Worm (Caenorhabditis elegans) whole organism, L4 larva: ENCODE measurements around the gene sri-72.

ENCODE experiments used
- F26F4.8 ChIP-seq: fragments of 200-800 bp; sonication (Bioruptor generic); conservative IDR thresholded peaks from 2 replicates; pipeline ENCODE4 v1.3.6; 2022; ENCODE audit warnings: missing genetic modification characterization, missing compliant biosample characterization
- T20F7.1 ChIP-seq: fragments of 200-800 bp; sonication (Bioruptor generic); optimal IDR thresholded peaks from 2 replicates; lab custom pipeline; 2018; ENCODE audit warnings: mild to moderate bottlenecking, missing genetic modification characterization, missing compliant biosample characterization
- arid-1 ChIP-seq: fragments of 200-800 bp; sonication (Bioruptor generic); conservative IDR thresholded peaks from 2 replicates; pipeline ENCODE4 v1.3.6; 2022; ENCODE audit warnings: missing genetic modification reagents, missing genetic modification characterization, missing compliant biosample characterization
- ceh-20 ChIP-seq: fragments of 200-800 bp; sonication (Bioruptor generic); IDR thresholded peaks from 2 replicates; pipeline ENCODE4 v1.3.6; 2022; ENCODE audit warnings: missing genetic modification reagents, missing genetic modification characterization, missing compliant biosample characterization
- dmd-6 ChIP-seq: fragments of 200-800 bp; sonication (Bioruptor generic); IDR thresholded peaks from 2 replicates; pipeline ENCODE4 v1.3.6; 2022; ENCODE audit warnings: missing genetic modification reagents, missing genetic modification characterization, missing compliant biosample characterization
- dmd-9 ChIP-seq: fragments of 200-800 bp; sonication (Bioruptor generic); IDR thresholded peaks from 2 replicates; pipeline ENCODE4 v1.3.6; 2022; ENCODE audit warnings: missing genetic modification reagents, missing genetic modification characterization, missing compliant biosample characterization
- fkh-10 ChIP-seq: fragments of 150-350 bp; optimal IDR thresholded peaks from 2 replicates; lab custom pipeline; 2014; ENCODE audit warnings: missing biosample characterization, missing genetic modification reagents, missing genetic modification characterization
- hlh-11 ChIP-seq: fragments of 200-800 bp; sonication (Bioruptor generic); optimal IDR thresholded peaks from 2 replicates; lab custom pipeline; 2018; ENCODE audit warnings: mild to moderate bottlenecking, missing genetic modification characterization, missing compliant biosample characterization
- hlh-30 ChIP-seq: sonication (generic microtip); optimal IDR thresholded peaks from 2 replicates; lab custom pipeline; 2017; ENCODE audit warnings: antibody characterized with exemption, mild to moderate bottlenecking, missing genetic modification characterization, missing compliant biosample characterization; ENCODE audit not compliant: insufficient read depth
- hmg-1.1 ChIP-seq: fragments of 200-800 bp; sonication (Bioruptor generic); IDR thresholded peaks from 2 replicates; pipeline ENCODE4 v1.3.6; 2022; ENCODE audit warnings: missing genetic modification reagents, missing genetic modification characterization, missing compliant biosample characterization
- jun-1 ChIP-seq: fragments of 150-350 bp; optimal IDR thresholded peaks from 2 replicates; lab custom pipeline; 2014; ENCODE audit warnings: missing biosample characterization, missing genetic modification reagents, missing genetic modification characterization
- lin-1 ChIP-seq: fragments of 200-800 bp; sonication (Bioruptor generic); IDR thresholded peaks from 2 replicates; pipeline ENCODE4 v1.3.6; 2022; ENCODE audit warnings: missing genetic modification reagents, missing genetic modification characterization, missing compliant biosample characterization
- lin-15B ChIP-seq: fragments of 150-350 bp; sonication (generic microtip); optimal IDR thresholded peaks from 3 replicates; lab custom pipeline; 2014; ENCODE audit warnings: missing biosample characterization, missing genetic modification characterization
- lin-29 ChIP-seq: fragments of 200-800 bp; sonication (Bioruptor generic); IDR thresholded peaks from 2 replicates; pipeline ENCODE4 v1.3.6; 2022; ENCODE audit warnings: missing genetic modification reagents, missing genetic modification characterization, missing compliant biosample characterization
- madf-9 ChIP-seq: fragments of 200-800 bp; sonication (Bioruptor generic); conservative IDR thresholded peaks from 2 replicates; pipeline ENCODE4 v1.3.6; 2022; ENCODE audit warnings: missing genetic modification reagents, missing genetic modification characterization, missing compliant biosample characterization
- nhr-102 ChIP-seq: sonication (generic microtip); optimal IDR thresholded peaks from 2 replicates; lab custom pipeline; 2016; ENCODE audit warnings: mild to moderate bottlenecking, missing genetic modification characterization, moderate library complexity, missing compliant biosample characterization
- nhr-28 ChIP-seq: fragments of 150-350 bp; optimal IDR thresholded peaks from 2 replicates; lab custom pipeline; 2014; ENCODE audit warnings: missing biosample characterization, missing genetic modification characterization
- nhr-42 ChIP-seq: fragments of 200-800 bp; sonication (Bioruptor generic); IDR thresholded peaks from 2 replicates; pipeline ENCODE4 v1.3.6; 2022; ENCODE audit warnings: missing genetic modification characterization, missing compliant biosample characterization
- php-3 ChIP-seq: fragments of 200-800 bp; sonication (Bioruptor generic); IDR thresholded peaks from 2 replicates; pipeline ENCODE4 v1.3.6; 2022; ENCODE audit warnings: missing genetic modification reagents, missing genetic modification characterization, missing compliant biosample characterization
- pqm-1 ChIP-seq: sonication (generic microtip); optimal IDR thresholded peaks from 2 replicates; lab custom pipeline; 2017; ENCODE audit warnings: missing biosample characterization, missing genetic modification characterization
- sdz-12 ChIP-seq: fragments of 200-800 bp; sonication (Bioruptor generic); optimal IDR thresholded peaks from 2 replicates; lab custom pipeline; 2018; ENCODE audit warnings: mild to moderate bottlenecking, missing genetic modification characterization, missing compliant biosample characterization
- snpc-1.2 ChIP-seq: fragments of 200-800 bp; sonication (Bioruptor generic); IDR thresholded peaks from 2 replicates; pipeline ENCODE4 v1.3.6; 2022; ENCODE audit warnings: missing genetic modification reagents, missing genetic modification characterization, missing compliant biosample characterization
- unc-62 ChIP-seq, 3 experiments: fragments of 150-350 bp in 1 of 3; sonication (generic microtip); optimal IDR thresholded peaks in 2 of 3; peaks in 1 of 3; 1 replicate in 1 of 3; 2 replicates in 2 of 3; lab custom pipeline; 2014 to 2017; ENCODE audit warnings: missing biosample characterization in 3 of 3, missing genetic modification characterization in 3 of 3, missing genetic modification reagents in 3 of 3, missing genotype in 1 of 3
- zip-2 ChIP-seq: fragments of 150-350 bp; optimal IDR thresholded peaks from 2 replicates; lab custom pipeline; 2014; ENCODE audit warnings: missing biosample characterization, missing genetic modification characterization
- ztf-11 ChIP-seq: fragments of 150-350 bp; optimal IDR thresholded peaks from 2 replicates; lab custom pipeline; 2014; ENCODE audit warnings: missing biosample characterization, missing genetic modification characterization

The sri-72 gene

ce11 chrV:524058-524457 is 43.9 kb downstream of the sri-72 start, which contains the start of gene lipl-3:
Gene lipl-3, minus strand, starts transcription at chrV:524218.
- no peak for TF ChIP-seq hmg-1.1 (GFP tag; lab: Robert Waterston, UW)
- TF ChIP-seq hlh-30 (tag; lab: Kevin White, UChicago) = peak; percentile 15
- TF ChIP-seq nhr-28 (tag; lab: Kevin White, UChicago) = peak; percentile 65
- no peak for TF ChIP-seq lin-15B (tag; lab: Kevin White, UChicago)
- TF ChIP-seq arid-1 (GFP tag; lab: Robert Waterston, UW) = no peak
- TF ChIP-seq T20F7.1 (GFP tag; lab: Kevin White, UChicago) = no peak
- TF ChIP-seq hlh-11 (tag; lab: Kevin White, UChicago) = no peak
- TF ChIP-seq zip-2 = no peak
- TF ChIP-seq dmd-6 (GFP tag; lab: Robert Waterston, UW) = peak; percentile 77

ce11 chrV:521517-521916 is 46.5 kb downstream of the sri-72 start, which contains the start of gene srw-107:
Gene srw-107, minus strand, starts transcription at chrV:521617.
- TF ChIP-seq madf-9 (no peak), nhr-28 (tag; lab: Kevin White, UChicago) (no peak), lin-29 (GFP tag; lab: Robert Waterston, UW) (no peak), hlh-11 (tag; lab: Kevin White, UChicago) (no peak), snpc-1.2 (GFP tag; lab: Robert Waterston, UW) (no peak), F26F4.8 (no peak), ceh-20 (no peak), dmd-9 (no peak), ztf-11 (tag; lab: Kevin White, UChicago) (no peak), nhr-42 (GFP tag; lab: Robert Waterston, UW) (no peak), zip-2 (no peak), fkh-10 (GFP tag; lab: Kevin White, UChicago) (no peak)

DNA sequence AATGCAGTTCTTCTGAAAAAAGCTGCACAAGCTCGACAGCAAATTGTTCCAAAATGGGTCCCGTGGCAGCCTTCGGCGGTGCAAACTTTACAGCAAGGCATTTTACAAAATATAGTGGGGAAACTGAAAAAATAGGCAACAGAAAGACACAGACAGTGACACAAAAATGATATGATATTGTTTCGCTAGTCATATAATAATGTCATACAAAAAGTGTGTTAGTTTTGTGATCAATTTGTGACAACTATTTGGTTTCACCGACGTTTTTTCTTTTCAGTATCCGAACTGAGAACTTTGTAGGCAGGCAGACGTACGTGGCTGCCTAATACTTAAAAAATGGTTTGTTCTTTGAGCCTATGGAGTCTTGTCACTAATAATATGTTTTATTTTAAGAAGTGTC is 48.6 kb downstream of the sri-72 start, which contains the start of gene nhr-210:
Gene nhr-210 (minus strand): TSS at position 101 of the 400 bp plus-strand sequence.
- TF ChIP-seq arid-1 (GFP tag; lab: Robert Waterston, UW) = no peak
- no peak for TF ChIP-seq unc-62 (GFP tag; optimal IDR thresholded peaks at IDR 0.05 in 1 of 2; lab: Kevin White, UChicago)
- TF ChIP-seq unc-62 (tag; optimal IDR thresholded peaks at IDR 0.05; lab: Kevin White, UChicago) = no peak
- peak; percentile 36 for TF ChIP-seq nhr-28 (tag; lab: Kevin White, UChicago)
- TF ChIP-seq jun-1 (tag; lab: Kevin White, UChicago) = no peak
- no peak for TF ChIP-seq php-3 (GFP tag; lab: Robert Waterston, UW)
- no peak for TF ChIP-seq sdz-12
- TF ChIP-seq nhr-102 = peak; percentile 77
- TF ChIP-seq pqm-1 = peak; percentile 12
- TF ChIP-seq lin-1 = no peak
